Worm (Caenorhabditis elegans) whole organism, young adult: ENCODE measurements around the gene F56D6.13.

Experiments used
- B0261.1 ChIP-seq: sonication (generic microtip); optimal IDR thresholded peaks from 2 replicates; lab custom pipeline; 2016; ENCODE audit warnings: mild to moderate bottlenecking, missing genetic modification characterization, moderate library complexity, missing compliant biosample characterization
- F33H1.4 ChIP-seq: fragments of 200-800 bp; sonication (Bioruptor generic); IDR thresholded peaks from 2 replicates; pipeline ENCODE4 v1.3.6; 2022; ENCODE audit warnings: missing genetic modification reagents, missing genetic modification characterization, missing compliant biosample characterization
- F57C9.4 ChIP-seq: sonication (generic microtip); optimal IDR thresholded peaks from 2 replicates; lab custom pipeline; 2017; ENCODE audit warnings: mild to moderate bottlenecking, missing genetic modification characterization, missing compliant biosample characterization
- attf-5 ChIP-seq: fragments of 200-800 bp; sonication (Bioruptor generic); optimal IDR thresholded peaks from 2 replicates; lab custom pipeline; 2018; ENCODE audit warnings: mild to moderate bottlenecking, missing genetic modification characterization, missing compliant biosample characterization
- chd-7 ChIP-seq: sonication (generic microtip); optimal IDR thresholded peaks from 2 replicates; lab custom pipeline; 2016; ENCODE audit warnings: mild to moderate bottlenecking, missing genetic modification characterization, moderate library complexity, missing compliant biosample characterization
- dox-1 ChIP-seq: fragments of 200-800 bp; sonication (Bioruptor generic); IDR thresholded peaks from 2 replicates; pipeline ENCODE4 v1.3.6; 2022; ENCODE audit warnings: missing genetic modification reagents, missing genetic modification characterization, missing compliant biosample characterization
- dpff-1 ChIP-seq: sonication (generic microtip); optimal IDR thresholded peaks from 2 replicates; lab custom pipeline; 2017; ENCODE audit warnings: mild to moderate bottlenecking, missing genetic modification characterization, missing compliant biosample characterization
- hsf-1 ChIP-seq: fragments of 200-800 bp; sonication (Bioruptor generic); IDR thresholded peaks from 2 replicates; pipeline ENCODE4 v1.3.6; 2022; ENCODE audit warnings: missing genetic modification reagents, missing genetic modification characterization, missing compliant biosample characterization
- madf-6 ChIP-seq: fragments of 200-800 bp; sonication (Bioruptor generic); IDR thresholded peaks from 2 replicates; pipeline ENCODE4 v1.3.6; 2022; ENCODE audit warnings: missing genetic modification reagents, missing genetic modification characterization, missing compliant biosample characterization
- pha-4 ChIP-seq: fragments of 150-350 bp; sonication (generic microtip); optimal IDR thresholded peaks from 2 replicates; lab custom pipeline; 2014; ENCODE audit warnings: missing biosample characterization, missing genetic modification reagents, missing genetic modification characterization
- repo-1 ChIP-seq: sonication (generic microtip); optimal IDR thresholded peaks from 2 replicates; lab custom pipeline; 2017; ENCODE audit warnings: mild to moderate bottlenecking, missing genetic modification characterization, missing compliant biosample characterization
- snpc-4 ChIP-seq, 5 experiments: fragments of 150-350 bp in 1 of 5; sonication (generic microtip) in 4 of 5; optimal IDR thresholded peaks; 2 replicates each; lab custom pipeline; 2014 to 2018; ENCODE audit warnings: missing genetic modification characterization in 5 of 5, missing biosample characterization in 3 of 5, antibody characterized with exemption in 2 of 5, mild to moderate bottlenecking in 2 of 5, missing compliant biosample characterization in 2 of 5, missing genotype in 2 of 5, moderate library complexity in 2 of 5, missing genetic modification reagents in 1 of 5
- unc-130 ChIP-seq: sonication (generic microtip); optimal IDR thresholded peaks from 2 replicates; lab custom pipeline; 2016; ENCODE audit warnings: missing genetic modification reagents, missing genetic modification characterization, missing compliant biosample characterization
- unc-62 ChIP-seq: fragments of 150-350 bp; optimal IDR thresholded peaks from 2 replicates; lab custom pipeline; 2014; ENCODE audit warnings: missing biosample characterization, missing genetic modification reagents, missing genetic modification characterization

ce11 chrIV:3956095-3956494 is 46.9 kb downstream of the F56D6.13 start, which contains the start of gene clec-73:
- no peak for TF ChIP-seq dpff-1
- TF ChIP-seq F57C9.4 (tag; lab: Kevin White, UChicago) = no peak
- no peak for TF ChIP-seq madf-6 (GFP tag; lab: Robert Waterston, UW)
- no peak for TF ChIP-seq repo-1
- no peak for TF ChIP-seq B0261.1 (tag; lab: Kevin White, UChicago)
- no peak for TF ChIP-seq unc-62
- TF ChIP-seq unc-130 (GFP tag; lab: Kevin White, UChicago) = no peak
- no peak for TF ChIP-seq F33H1.4
- no peak for TF ChIP-seq hsf-1 (GFP tag; lab: Robert Waterston, UW)
- TF ChIP-seq pha-4 = no peak
- no peak for TF ChIP-seq chd-7 (tag; lab: Kevin White, UChicago)
- TF ChIP-seq attf-5 (GFP tag; lab: Kevin White, UChicago) = no peak
- TF ChIP-seq snpc-4 (GFP tag; optimal IDR thresholded peaks at IDR 0.05; lab: Kevin White, UChicago) = no peak
- no peak for TF ChIP-seq snpc-4 (tag; optimal IDR thresholded peaks at IDR 0.05; lab: Kevin White, UChicago)
- no peak for TF ChIP-seq dox-1 (GFP tag; lab: Robert Waterston, UW)
